Worm (Caenorhabditis elegans): Measurements from ENCODE around the gene T10C6.16.
"Not testable (repeated sequence)": the region's sequence is repeated elsewhere in the genome, so short reads cannot be mapped to it uniquely, and the experiment has no call there.

T10C6.16 gene

ce11 chrV:16002288-16002687, 30.5 kb downstream of the T10C6.16 start, which contains the start of gene nhr-63:
Gene nhr-63 (plus strand): TSS chrV:16002588.
- TF ChIP-seq med-1 (GFP tag; optimal IDR thresholded peaks at IDR 0.05; ENCODE audit: insufficient read depth): no peak
- TF ChIP-seq flt-1 (GFP tag; IDR thresholded peaks at IDR 0.05): no peak
- no peak for TF ChIP-seq ref-1 (GFP tag; conservative IDR thresholded peaks at IDR 0.05)
- TF ChIP-seq ztf-23 (GFP tag; IDR thresholded peaks at IDR 0.05): no peak
- no peak for TF ChIP-seq cog-1 (tag; optimal IDR thresholded peaks at IDR 0.05)
- no peak for TF ChIP-seq T22C8.4 (GFP tag; IDR thresholded peaks at IDR 0.05)
- no peak for TF ChIP-seq klf-2 (GFP tag; conservative IDR thresholded peaks at IDR 0.05)
- TF ChIP-seq tab-1 (GFP tag; IDR thresholded peaks at IDR 0.05): no peak
- no peak for TF ChIP-seq ztf-29 (GFP tag; IDR thresholded peaks at IDR 0.05)

- no peak for TF ChIP-seq klf-2 (GFP tag; conservative IDR thresholded peaks at IDR 0.05)
- no peak for TF ChIP-seq ztf-23 (GFP tag; IDR thresholded peaks at IDR 0.05)
- TF ChIP-seq ref-1 (GFP tag; conservative IDR thresholded peaks at IDR 0.05): no peak
- TF ChIP-seq tab-1 (GFP tag; IDR thresholded peaks at IDR 0.05): no peak
Observed at ce11 chrV:16000433-16000832, 32.4 kb downstream of the T10C6.16 start, which contains the start of gene nhr-50. Gene nhr-50 (minus strand): TSS chrV:16000631.

ce11 chrV:15996655-15997186, 36.1 kb downstream of the T10C6.16 start, which contains the start of the genes C06C6.9 and C06C6.8:
Gene C06C6.9 (minus strand): TSS chrV:15996755.
Gene C06C6.8 (plus strand): TSS chrV:15997136.
- TF ChIP-seq ztf-23 (GFP tag; IDR thresholded peaks at IDR 0.05) (no peak), T22C8.4 (GFP tag; IDR thresholded peaks at IDR 0.05) (no peak)

- not testable (repeated sequence) for TF ChIP-seq cog-1 (tag; optimal IDR thresholded peaks at IDR 0.05); T22C8.4 (GFP tag; IDR thresholded peaks at IDR 0.05); klf-2 (GFP tag; conservative IDR thresholded peaks at IDR 0.05)
Observed at ce11 chrV:15991850-15992249, 41.0 kb downstream of the T10C6.16 start, which contains the start of gene C06C6.7. Gene C06C6.7 (plus strand): TSS chrV:15992150.

- TF ChIP-seq tab-1 (GFP tag; IDR thresholded peaks at IDR 0.05): no peak
- no peak for TF ChIP-seq ref-1 (GFP tag; conservative IDR thresholded peaks at IDR 0.05)
- no peak for TF ChIP-seq ztf-29 (GFP tag; IDR thresholded peaks at IDR 0.05)
- TF ChIP-seq flt-1 (GFP tag; IDR thresholded peaks at IDR 0.05): no peak
- no peak for TF ChIP-seq med-1 (GFP tag; optimal IDR thresholded peaks at IDR 0.05; ENCODE audit: insufficient read depth)
- no peak for TF ChIP-seq ztf-23 (GFP tag; IDR thresholded peaks at IDR 0.05)
- TF ChIP-seq T22C8.4 (GFP tag; IDR thresholded peaks at IDR 0.05): no peak
- no peak for TF ChIP-seq klf-2 (GFP tag; conservative IDR thresholded peaks at IDR 0.05)
- no peak for TF ChIP-seq cog-1 (tag; optimal IDR thresholded peaks at IDR 0.05)
Observed at ce11 chrV:15988074-15988473, 44.7 kb downstream of the T10C6.16 start, which contains the start of gene F36G9.15. Gene F36G9.15 (minus strand): TSS chrV:15988174.

- TF ChIP-seq med-1 (GFP tag; optimal IDR thresholded peaks at IDR 0.05; ENCODE audit: insufficient read depth): no peak
- TF ChIP-seq ref-1 (GFP tag; conservative IDR thresholded peaks at IDR 0.05): no peak
- TF ChIP-seq flt-1 (GFP tag; IDR thresholded peaks at IDR 0.05): no peak
- no peak for TF ChIP-seq ztf-23 (GFP tag; IDR thresholded peaks at IDR 0.05)
- no peak for TF ChIP-seq klf-2 (GFP tag; conservative IDR thresholded peaks at IDR 0.05)
- no peak for TF ChIP-seq tab-1 (GFP tag; IDR thresholded peaks at IDR 0.05)
- no peak for TF ChIP-seq T22C8.4 (GFP tag; IDR thresholded peaks at IDR 0.05)
- TF ChIP-seq ztf-29 (GFP tag; IDR thresholded peaks at IDR 0.05): no peak
Observed at ce11 chrV:15982733-15983344, 50.0 kb downstream of the T10C6.16 start, which contains the start of the genes fbxa-99 and F36G9.13. Gene fbxa-99 (minus strand): TSS chrV:15982854. Gene F36G9.13 (plus strand): TSS chrV:15983294.
